Fruit fly (Drosophila melanogaster) whole organism, embryonic: ENCODE data around the gene CG1231.

Experiments
- ATbp ChIP-seq: fragments of 200-800 bp; sonication (Bioruptor generic); optimal IDR thresholded peaks from 2 replicates; lab custom pipeline; 2017; ENCODE audit warnings: missing biosample characterization, mild to moderate bottlenecking, missing genetic modification characterization, missing genetic modification reagents
- Aef1 ChIP-seq: fragments of 200-800 bp; sonication (Bioruptor generic); IDR thresholded peaks from 3 replicates; pipeline ENCODE4 v1.3.6; 2022; ENCODE audit warnings: missing biosample characterization, missing genetic modification characterization
- CG10147 ChIP-seq: fragments of 200-800 bp; sonication (Bioruptor generic); optimal IDR thresholded peaks from 2 replicates; lab custom pipeline; 2019; ENCODE audit warnings: missing biosample characterization, mild to moderate bottlenecking, missing genetic modification characterization, moderate library complexity
- CG10431 ChIP-seq: fragments of 200-800 bp; sonication (Bioruptor generic); optimal IDR thresholded peaks from 3 replicates; lab custom pipeline; 2018; ENCODE audit warnings: missing biosample characterization, mild to moderate bottlenecking, missing genetic modification characterization
- CG11723 ChIP-seq: fragments of 200-800 bp; sonication (Bioruptor generic); optimal IDR thresholded peaks from 2 replicates; lab custom pipeline; 2017; ENCODE audit warnings: missing biosample characterization, mild to moderate bottlenecking, missing genetic modification characterization
- CG12104 ChIP-seq: fragments of 200-800 bp; sonication (Bioruptor generic); optimal IDR thresholded peaks from 3 replicates; lab custom pipeline; 2016; ENCODE audit warnings: missing biosample characterization, missing genetic modification characterization
- CG12219 ChIP-seq: fragments of 200-800 bp; sonication (Bioruptor generic); optimal IDR thresholded peaks from 3 replicates; lab custom pipeline; 2018; ENCODE audit warnings: missing biosample characterization, mild to moderate bottlenecking, missing genetic modification characterization
- CG12659 ChIP-seq: fragments of 200-800 bp; sonication (Bioruptor generic); optimal IDR thresholded peaks from 3 replicates; lab custom pipeline; 2017; ENCODE audit warnings: mild to moderate bottlenecking, missing biosample characterization, missing genetic modification reagents, missing genetic modification characterization
- CG12744 ChIP-seq: fragments of 200-800 bp; sonication (Bioruptor generic); optimal IDR thresholded peaks from 2 replicates; lab custom pipeline; 2016; ENCODE audit warnings: missing biosample characterization, missing genetic modification characterization
- CG13894 ChIP-seq: fragments of 200-800 bp; sonication (Bioruptor generic); optimal IDR thresholded peaks from 3 replicates; lab custom pipeline; 2018; ENCODE audit warnings: missing biosample characterization, mild to moderate bottlenecking, missing genetic modification characterization, moderate library complexity
- CG15479 ChIP-seq: fragments of 200-800 bp; sonication (Bioruptor generic); optimal IDR thresholded peaks from 3 replicates; lab custom pipeline; 2019; ENCODE audit warnings: missing biosample characterization, mild to moderate bottlenecking, missing genetic modification characterization, moderate library complexity
- CG16815 ChIP-seq: fragments of 200-800 bp; sonication (Bioruptor generic); optimal IDR thresholded peaks from 3 replicates; lab custom pipeline; 2017; ENCODE audit warnings: missing biosample characterization, mild to moderate bottlenecking, missing genetic modification characterization
- CG17186 ChIP-seq: fragments of 200-800 bp; sonication (Bioruptor generic); optimal IDR thresholded peaks from 3 replicates; lab custom pipeline; 2017; ENCODE audit warnings: missing biosample characterization, missing genetic modification reagents, missing genetic modification characterization
- CG17829 ChIP-seq: fragments of 200-800 bp; optimal IDR thresholded peaks from 2 replicates; lab custom pipeline; 2019; ENCODE audit warnings: missing biosample characterization, mild to moderate bottlenecking, missing genetic modification characterization, moderate library complexity
- CG17912 ChIP-seq: fragments of 200-800 bp; sonication (Bioruptor generic); optimal IDR thresholded peaks from 2 replicates; lab custom pipeline; 2018; ENCODE audit warnings: missing biosample characterization, mild to moderate bottlenecking, missing genetic modification characterization
- CG1792 ChIP-seq: fragments of 200-800 bp; sonication (Bioruptor generic); optimal IDR thresholded peaks from 2 replicates; lab custom pipeline; 2016; ENCODE audit warnings: missing biosample characterization, missing genetic modification characterization
- CG31224 ChIP-seq: fragments of 200-800 bp; sonication (Bioruptor generic); IDR thresholded peaks from 2 replicates; pipeline ENCODE4 v1.3.6; 2022; ENCODE audit warnings: missing biosample characterization, missing genetic modification characterization
- CG32532 ChIP-seq: fragments of 200-800 bp; sonication (Bioruptor generic); IDR thresholded peaks from 2 replicates; pipeline ENCODE4 v1.3.6; 2022; ENCODE audit warnings: missing biosample characterization, missing genetic modification characterization
- CG3407 ChIP-seq: fragments of 200-800 bp; sonication (Bioruptor generic); optimal IDR thresholded peaks from 2 replicates; lab custom pipeline; 2018; ENCODE audit warnings: missing biosample characterization, mild to moderate bottlenecking, missing genetic modification characterization
- CG4282 ChIP-seq: fragments of 200-800 bp; sonication (Bioruptor generic); optimal IDR thresholded peaks from 2 replicates; lab custom pipeline; 2016; ENCODE audit warnings: missing biosample characterization, missing genetic modification characterization
- CG43689 ChIP-seq: fragments of 200-800 bp; sonication (Bioruptor generic); IDR thresholded peaks from 2 replicates; pipeline ENCODE4 v1.3.6; 2022; ENCODE audit warnings: missing biosample characterization, missing genetic modification characterization
- CG6254 ChIP-seq: fragments of 200-800 bp; sonication (Bioruptor generic); optimal IDR thresholded peaks from 3 replicates; lab custom pipeline; 2017; ENCODE audit warnings: mild to moderate bottlenecking, missing biosample characterization, missing genetic modification reagents, missing genetic modification characterization
- CG7357 ChIP-seq: fragments of 200-800 bp; sonication (Bioruptor generic); IDR thresholded peaks from 3 replicates; pipeline ENCODE4 v1.3.6; 2022; ENCODE audit warnings: missing biosample characterization, missing genetic modification characterization
- CG7786 ChIP-seq: fragments of 200-800 bp; sonication (Bioruptor generic); optimal IDR thresholded peaks from 2 replicates; lab custom pipeline; 2016; ENCODE audit warnings: missing biosample characterization, missing genetic modification characterization
- CG8765 ChIP-seq: fragments of 200-800 bp; sonication (Bioruptor generic); IDR thresholded peaks from 2 replicates; pipeline ENCODE4 v1.3.6; 2022; ENCODE audit warnings: missing biosample characterization, missing genetic modification characterization
- CG9876 ChIP-seq: fragments of 200-800 bp; sonication (Bioruptor generic); optimal IDR thresholded peaks from 2 replicates; lab custom pipeline; 2016; ENCODE audit warnings: missing biosample characterization, missing genetic modification characterization
- E2f1 ChIP-seq: fragments of 200-800 bp; sonication (Bioruptor generic); IDR thresholded peaks from 2 replicates; pipeline ENCODE4 v1.3.6; 2022; ENCODE audit warnings: missing biosample characterization, missing genetic modification characterization
- Elba2 ChIP-seq: fragments of 200-800 bp; sonication (Bioruptor generic); optimal IDR thresholded peaks from 3 replicates; lab custom pipeline; 2016; ENCODE audit warnings: missing biosample characterization, missing genetic modification characterization
- Gug ChIP-seq: fragments of 200-800 bp; sonication (Bioruptor generic); IDR thresholded peaks from 4 replicates; pipeline ENCODE4 v1.3.6; 2022; ENCODE audit warnings: missing biosample characterization, missing genetic modification characterization
- Hr51 ChIP-seq, 2 experiments: fragments of 200-800 bp; sonication (Bioruptor generic); optimal IDR thresholded peaks; 2 replicates in 1 of 2; 3 replicates in 1 of 2; lab custom pipeline; 2016 to 2018; ENCODE audit warnings: missing biosample characterization in 2 of 2, missing genetic modification characterization in 2 of 2, mild to moderate bottlenecking in 1 of 2, moderate library complexity in 1 of 2
- MESR4 ChIP-seq: fragments of 200-800 bp; sonication (Bioruptor generic); optimal IDR thresholded peaks from 2 replicates; lab custom pipeline; 2018; ENCODE audit warnings: missing biosample characterization, mild to moderate bottlenecking, missing genetic modification characterization, moderate library complexity
- Mrtf ChIP-seq: fragments of 200-800 bp; sonication (Bioruptor generic); IDR thresholded peaks from 3 replicates; pipeline ENCODE4 v1.3.6; 2022; ENCODE audit warnings: missing biosample characterization, missing genetic modification characterization
- Rfx ChIP-seq: fragments of 200-800 bp; sonication (Bioruptor generic); IDR thresholded peaks from 2 replicates; pipeline ENCODE4 v1.3.6; 2022; ENCODE audit warnings: missing biosample characterization, missing genetic modification characterization
- Trl ChIP-seq, 3 experiments: fragments of >200 bp in 2 of 3; fragments of 200-800 bp in 1 of 3; sonication (Bioruptor generic) in 1 of 3; optimal IDR thresholded peaks; 2 replicates in 1 of 3; 3 replicates in 2 of 3; lab custom pipeline; 2016 to 2017; ENCODE audit warnings: missing biosample characterization in 1 of 3, missing genetic modification characterization in 1 of 3
- YL-1 ChIP-seq: fragments of 200-800 bp; sonication (Bioruptor generic); optimal IDR thresholded peaks from 3 replicates; lab custom pipeline; 2017; ENCODE audit warnings: missing biosample characterization, mild to moderate bottlenecking, missing genetic modification characterization
- amos ChIP-seq: fragments of 200-800 bp; sonication (Bioruptor generic); IDR thresholded peaks from 2 replicates; pipeline ENCODE4 v1.3.6; 2022; ENCODE audit warnings: missing biosample characterization, missing genetic modification characterization; ENCODE audit not compliant: partially characterized antibody
- ara ChIP-seq: fragments of 200-800 bp; sonication (Bioruptor generic); IDR thresholded peaks from 2 replicates; pipeline ENCODE4 v1.3.6; 2022; ENCODE audit warnings: missing biosample characterization, missing genetic modification characterization
- disco-r ChIP-seq: fragments of 200-800 bp; sonication (Bioruptor generic); optimal IDR thresholded peaks from 2 replicates; lab custom pipeline; 2016; ENCODE audit warnings: missing biosample characterization, missing genetic modification characterization
- exex ChIP-seq: fragments of 200-800 bp; sonication (Bioruptor generic); optimal IDR thresholded peaks from 4 replicates; lab custom pipeline; 2018; ENCODE audit warnings: missing biosample characterization, mild to moderate bottlenecking, missing genetic modification characterization, moderate library complexity
- gfzf ChIP-seq: fragments of 200-800 bp; sonication (Bioruptor generic); optimal IDR thresholded peaks from 2 replicates; lab custom pipeline; 2016; ENCODE audit warnings: missing biosample characterization, mild to moderate bottlenecking, missing genetic modification characterization, moderate library complexity
- hbn ChIP-seq: fragments of 200-800 bp; sonication (Bioruptor generic); IDR thresholded peaks from 2 replicates; pipeline ENCODE4 v1.3.6; 2022; ENCODE audit warnings: missing biosample characterization, missing genetic modification characterization; ENCODE audit not compliant: partially characterized antibody
- nmo ChIP-seq: fragments of 200-800 bp; sonication (Bioruptor generic); optimal IDR thresholded peaks from 2 replicates; lab custom pipeline; 2018; ENCODE audit warnings: missing biosample characterization, mild to moderate bottlenecking, missing genetic modification characterization, moderate library complexity
- otp ChIP-seq: fragments of 200-800 bp; sonication (Bioruptor generic); IDR thresholded peaks from 3 replicates; pipeline ENCODE4, ENCODE4 v1.3.6; 2022; ENCODE audit warnings: missing biosample characterization, missing genetic modification characterization
- p53 ChIP-seq: fragments of 200-800 bp; sonication (Bioruptor generic); optimal IDR thresholded peaks from 2 replicates; lab custom pipeline; 2016; ENCODE audit warnings: missing biosample characterization, missing genetic modification characterization
- pnt ChIP-seq: fragments of 200-800 bp; sonication (Bioruptor generic); optimal IDR thresholded peaks from 3 replicates; lab custom pipeline; 2016; ENCODE audit warnings: missing biosample characterization, missing genetic modification characterization
- sob ChIP-seq: fragments of 200-800 bp; sonication (Bioruptor generic); IDR thresholded peaks from 2 replicates; pipeline ENCODE4 v1.3.6; 2022; ENCODE audit warnings: missing biosample characterization, missing genetic modification characterization
- zfh1 ChIP-seq: fragments of 200-800 bp; sonication (Bioruptor generic); IDR thresholded peaks from 3 replicates; pipeline ENCODE4 v1.3.6; 2022; ENCODE audit warnings: missing biosample characterization, missing genetic modification characterization

CG1231 gene

DNA sequence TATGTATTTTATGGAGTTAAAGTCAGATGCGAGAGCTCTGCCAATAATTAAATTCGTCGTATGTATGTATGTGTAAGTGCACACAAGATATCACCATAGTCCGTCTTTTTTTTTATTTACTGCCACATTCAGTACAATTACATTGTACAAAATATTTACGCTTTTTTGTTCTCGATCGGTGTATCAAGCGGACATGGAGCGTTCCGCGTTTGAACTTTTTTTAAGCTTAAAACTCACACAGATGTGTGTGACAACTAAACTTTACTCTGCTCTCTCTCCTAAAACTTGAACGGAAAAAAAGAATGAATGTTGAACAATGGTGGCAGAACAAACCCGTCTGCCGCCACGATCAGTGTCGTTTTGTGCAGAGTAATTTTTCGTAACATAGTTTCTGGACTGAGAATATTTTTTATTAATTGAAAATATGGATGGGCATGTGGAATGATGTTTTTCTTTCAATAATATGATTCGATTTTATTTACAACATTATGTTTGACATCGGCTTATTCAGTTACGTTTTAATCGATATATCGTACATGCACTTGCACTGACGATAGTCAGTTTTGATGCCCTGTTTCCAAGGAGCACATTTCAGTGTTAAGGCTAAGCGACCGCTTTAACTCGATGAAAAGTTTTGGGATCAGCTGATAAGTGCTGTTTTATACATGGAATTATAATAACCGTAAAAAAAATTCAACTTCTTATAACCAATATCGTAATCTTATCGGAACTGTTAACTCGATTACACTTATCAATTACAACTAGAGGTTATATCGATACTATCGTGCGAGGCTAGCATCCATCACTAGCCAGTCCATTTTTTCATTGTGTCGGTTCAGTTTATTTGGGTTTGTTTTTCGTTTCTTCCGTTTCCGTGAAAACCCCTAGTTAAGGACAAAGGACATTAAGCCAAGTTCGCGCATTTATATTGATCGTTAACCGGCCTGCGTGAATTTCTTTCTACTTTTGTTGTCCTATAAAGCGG lies 9.3 kb upstream of the CG1231 start, which contains the start of gene mth (continued):
- TF ChIP-seq Aef1 (GFP tag; lab: Robert Waterston, UW) = no peak; the same call in 2 of the 3 replicates
- TF ChIP-seq CG12104 (GFP tag; lab: Kevin White, UChicago) = peak; percentile 48
- TF ChIP-seq MESR4 = peak; percentile 64
- peak; percentile 23; the same call in 1 of the 2 replicates for TF ChIP-seq CG8765
- TF ChIP-seq otp (GFP tag; lab: Robert Waterston, UW) = no peak
- no peak for TF ChIP-seq CG10147 (GFP tag; lab: Kevin White, UChicago)
- peak; percentile 97 for TF ChIP-seq hbn (GFP tag; lab: Robert Waterston, UW)
- TF ChIP-seq Trl (optimal IDR thresholded peaks at IDR 0.05; lab: Kevin White, UChicago) = no peak
- TF ChIP-seq Trl (GFP tag; optimal IDR thresholded peaks at IDR 0.05; lab: Kevin White, UChicago) = peak; percentile 24
- peak; percentile 96 for TF ChIP-seq amos (GFP tag; lab: Robert Waterston, UW)
- TF ChIP-seq exex (tag; lab: Kevin White, UChicago) = peak; percentile 20
- TF ChIP-seq nmo (GFP tag; lab: Kevin White, UChicago) = peak; percentile 81
- peak; percentile 87 for TF ChIP-seq CG12659 (GFP tag; lab: Kevin White, UChicago)
- TF ChIP-seq CG13894 = peak; percentile 65
- peak; percentile 10 for TF ChIP-seq CG10431 (GFP tag; lab: Kevin White, UChicago)
- no peak for TF ChIP-seq CG9876
- TF ChIP-seq disco-r (GFP tag; lab: Kevin White, UChicago) = no peak
- peak; percentile 34 for TF ChIP-seq YL-1 (GFP tag; lab: Kevin White, UChicago)
- TF ChIP-seq pnt (GFP tag; lab: Kevin White, UChicago) = peak; percentile 28
- TF ChIP-seq CG11723 (GFP tag; lab: Kevin White, UChicago) = no peak
- TF ChIP-seq CG12219 (GFP tag; lab: Kevin White, UChicago) = no peak
- peak; percentile 94 for TF ChIP-seq CG7357 (GFP tag; lab: Robert Waterston, UW)
- no peak for TF ChIP-seq CG43689
- TF ChIP-seq Gug (GFP tag; lab: Robert Waterston, UW) = peak; percentile 48; the same call in 1 of the 4 replicates
- TF ChIP-seq CG17186 (GFP tag; lab: Kevin White, UChicago) = peak; percentile 73
- peak; percentile 27; the same call in 1 of the 2 replicates for TF ChIP-seq E2f1 (GFP tag; lab: Robert Waterston, UW)
- no peak for TF ChIP-seq ATbp (GFP tag; lab: Kevin White, UChicago)
- peak; percentile 63 for TF ChIP-seq CG32532 (GFP tag; lab: Robert Waterston, UW)
- peak; percentile 53; the same call in 1 of the 2 replicates for TF ChIP-seq Rfx (GFP tag; lab: Robert Waterston, UW)
- no peak for TF ChIP-seq CG15479 (GFP tag; lab: Kevin White, UChicago)
- peak; percentile 18 for TF ChIP-seq p53
- peak; percentile 59; the same call in 1 of the 2 replicates for TF ChIP-seq sob (GFP tag; lab: Robert Waterston, UW)
- no peak for TF ChIP-seq CG31224 (GFP tag; lab: Robert Waterston, UW)
- TF ChIP-seq CG7786 (GFP tag; lab: Kevin White, UChicago) = peak; percentile 34
- 0 out of 3 replicates have a peak, but pooled peaks have one; percentile 34 for TF ChIP-seq zfh1 (GFP tag; lab: Robert Waterston, UW)
- no peak for TF ChIP-seq CG16815 (GFP tag; lab: Kevin White, UChicago)
- peak; percentile 60 for TF ChIP-seq CG1792 (GFP tag; lab: Kevin White, UChicago)
- TF ChIP-seq Elba2 (GFP tag; lab: Kevin White, UChicago) = no peak
- no peak for TF ChIP-seq CG12744 (GFP tag; lab: Kevin White, UChicago)
- TF ChIP-seq CG3407 (GFP tag; lab: Kevin White, UChicago) = peak; percentile 21
- no peak for TF ChIP-seq ara (GFP tag; lab: Robert Waterston, UW)
- TF ChIP-seq Hr51 (GFP tag; optimal IDR thresholded peaks at IDR 0.05; lab: Kevin White, UChicago) = peak in 1 of 2 experiments; percentile 43
- no peak for TF ChIP-seq CG4282 (GFP tag; lab: Kevin White, UChicago)
- peak; percentile 48 for TF ChIP-seq CG17829 (tag; lab: Kevin White, UChicago)
- no peak for TF ChIP-seq Mrtf (GFP tag; lab: Robert Waterston, UW)
- TF ChIP-seq CG6254 = no peak
- TF ChIP-seq gfzf (GFP tag; lab: Kevin White, UChicago) = peak; percentile 41
- TF ChIP-seq CG17912 = no peak
